Worm (Caenorhabditis elegans): ENCODE measurements around the gene ZK112.4.
A peak's percentile ranks its signal among the peaks of the same experiment; 100 is the strongest.

ce11 chrIII:7722999-7723398, 6.8 kb downstream of the ZK112.4 start:
- TF ChIP-seq sem-4 (tag; optimal IDR thresholded peaks at IDR 0.05) (peak; percentile 31), ceh-16 (tag; optimal IDR thresholded peaks at IDR 0.05) (no peak), dmd-4 (tag; optimal IDR thresholded peaks at IDR 0.05) (no peak), elt-3 (tag; optimal IDR thresholded peaks at IDR 0.05) (no peak), lsy-2 (tag; optimal IDR thresholded peaks at IDR 0.05) (peak in 1 of 2 experiments; percentile 47), unc-62 (GFP tag; optimal IDR thresholded peaks at IDR 0.05) (no peak), nhr-11 (tag; optimal IDR thresholded peaks at IDR 0.05) (no peak), nhr-6 (tag; optimal IDR thresholded peaks at IDR 0.05) (no peak), crh-2 (tag; optimal IDR thresholded peaks at IDR 0.05) (peak; percentile 42)

Data from whole organism, L2 larva.